Fruit fly (Drosophila melanogaster): ENCODE data around the gene Syx7.

Gene Syx7

DNA sequence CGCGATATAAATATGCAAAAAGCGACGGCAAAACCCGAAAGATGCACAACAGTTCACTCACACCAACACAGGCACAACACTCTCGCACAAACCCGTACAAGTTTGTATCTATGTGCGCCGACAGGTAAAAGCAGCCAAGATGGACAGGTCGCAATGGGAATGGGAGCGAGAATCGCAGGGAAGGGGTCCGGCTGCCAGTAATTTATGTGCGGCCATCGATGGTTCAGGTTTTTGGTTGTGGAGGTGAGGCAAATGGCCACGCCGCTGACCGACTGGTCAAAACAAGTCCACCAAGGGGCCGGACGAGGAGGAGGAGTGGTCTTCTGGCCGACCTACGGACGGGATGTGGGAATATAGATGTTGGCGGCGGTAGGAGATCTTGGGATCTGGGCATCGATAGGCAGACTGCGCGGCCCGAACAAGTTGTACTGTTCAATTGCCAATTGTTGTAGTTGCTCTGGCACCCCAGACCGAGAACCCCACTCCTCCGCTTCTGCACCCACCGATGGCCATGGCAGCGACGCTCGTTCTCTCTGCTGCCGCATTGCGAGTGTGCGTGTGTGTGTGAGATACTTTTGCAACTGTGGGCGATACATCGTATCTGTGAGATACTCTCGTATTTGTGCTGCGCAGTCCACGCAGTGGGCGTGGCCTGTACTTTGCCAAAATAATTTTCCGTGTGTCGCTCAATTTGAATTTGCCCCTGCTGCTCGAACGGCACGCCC, 14.7 kb downstream of the Syx7 start:
- no peak; the same call in 1 of the 2 replicates for TF ChIP-seq CG15336 (GFP tag; IDR thresholded peaks at IDR 0.05)
- peak; percentile 9 for TF ChIP-seq dsx (GFP tag; optimal IDR thresholded peaks at IDR 0.05; ENCODE audit: poor library complexity, severe bottlenecking)
- TF ChIP-seq CG1621 (tag; optimal IDR thresholded peaks at IDR 0.05): peak; percentile 14

DNA sequence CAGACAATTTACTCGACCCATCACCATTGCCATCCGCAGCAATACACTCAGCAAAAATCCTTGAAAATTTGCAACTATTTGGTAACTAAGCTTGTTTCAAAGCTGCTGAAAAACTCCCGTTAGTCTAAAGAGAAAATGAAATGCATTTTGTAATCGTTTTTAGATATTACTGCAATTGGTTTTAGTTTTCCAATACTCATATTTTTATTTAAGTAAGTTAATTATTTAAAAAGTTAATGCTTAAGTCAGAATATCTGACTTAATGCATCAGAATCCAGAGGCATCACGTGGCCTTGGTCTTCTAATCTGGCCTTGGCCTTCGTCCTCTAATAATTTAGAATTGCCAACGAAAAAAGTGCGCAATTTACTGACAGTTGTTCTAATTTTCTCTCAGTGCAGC, 17.2 kb downstream of the Syx7 start:
- TF ChIP-seq Blimp-1 (GFP tag; optimal IDR thresholded peaks at IDR 0.05) (no peak), dac (GFP tag; optimal IDR thresholded peaks at IDR 0.05) (no peak), salr (GFP tag; optimal IDR thresholded peaks at IDR 0.05) (no peak), CG11902 (GFP tag; optimal IDR thresholded peaks at IDR 0.05) (no peak), Eip78C (GFP tag) (peak; percentile 0), CG8119 (GFP tag; IDR thresholded peaks at IDR 0.05) (no peak), dsx (GFP tag; optimal IDR thresholded peaks at IDR 0.05; ENCODE audit: poor library complexity, severe bottlenecking) (no peak), CG32006 (GFP tag; optimal IDR thresholded peaks at IDR 0.05) (peak; percentile 4), Hr38 (GFP tag; optimal IDR thresholded peaks at IDR 0.05) (no peak), Eip93F (GFP tag; optimal IDR thresholded peaks at IDR 0.05) (no peak), Sox15 (GFP tag; optimal IDR thresholded peaks at IDR 0.05) (no peak), Ets21C (GFP tag; optimal IDR thresholded peaks at IDR 0.05) (no peak), Gug (GFP tag; IDR thresholded peaks at IDR 0.05) (no peak), Hr4 (GFP tag; optimal IDR thresholded peaks at IDR 0.05) (no peak), fd85E (GFP tag; optimal IDR thresholded peaks at IDR 0.05) (no peak), CG15336 (GFP tag; IDR thresholded peaks at IDR 0.05) (no peak), Hr39 (GFP tag; optimal IDR thresholded peaks at IDR 0.05) (no peak)

DNA sequence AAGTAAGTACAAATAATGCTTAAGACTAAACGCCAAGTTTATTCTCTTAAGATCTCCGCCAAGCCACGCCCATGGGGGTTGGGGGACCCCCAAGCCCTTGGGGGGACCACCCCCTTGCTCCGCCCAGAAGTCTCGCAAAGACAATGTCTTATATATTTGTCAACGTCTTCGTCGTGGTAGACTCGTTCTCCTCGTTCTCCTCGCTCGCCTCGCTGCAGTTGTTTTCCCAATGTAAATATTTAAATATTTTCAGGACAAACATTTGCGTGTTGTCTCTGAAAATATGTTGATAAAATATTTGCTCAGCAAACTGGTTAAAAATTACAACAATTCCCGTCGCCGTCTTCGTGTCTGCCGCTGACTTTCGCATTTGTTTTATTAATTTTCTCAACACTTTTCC, 18.6 kb downstream of the Syx7 start:
- TF ChIP-seq CG6792 (GFP tag; optimal IDR thresholded peaks at IDR 0.05): no peak
- no peak for TF ChIP-seq Sox15 (GFP tag; optimal IDR thresholded peaks at IDR 0.05)
- peak; percentile 25 for TF ChIP-seq topi (GFP tag; optimal IDR thresholded peaks at IDR 0.05)
- TF ChIP-seq CG3919 (GFP tag; optimal IDR thresholded peaks at IDR 0.05): peak; percentile 50
- TF ChIP-seq ss (GFP tag; optimal IDR thresholded peaks at IDR 0.05): no peak
- peak; percentile 7 for TF ChIP-seq CG34406 (GFP tag; optimal IDR thresholded peaks at IDR 0.05)
- TF ChIP-seq Met (GFP tag; optimal IDR thresholded peaks at IDR 0.05): peak; percentile 29
- TF ChIP-seq CG9139 (GFP tag; optimal IDR thresholded peaks at IDR 0.05): no peak
- TF ChIP-seq Ets96B (tag; optimal IDR thresholded peaks at IDR 0.05): no peak
- no peak for TF ChIP-seq OdsH (GFP tag; optimal IDR thresholded peaks at IDR 0.05)
- TF ChIP-seq CG3032 (tag; optimal IDR thresholded peaks at IDR 0.05): no peak
- TF ChIP-seq CG10669 (GFP tag; optimal IDR thresholded peaks at IDR 0.05): peak; percentile 0
- peak; percentile 58 for TF ChIP-seq svp (GFP tag)
- TF ChIP-seq Lpt (GFP tag; optimal IDR thresholded peaks at IDR 0.05): no peak
- no peak for TF ChIP-seq CG10631 (GFP tag; optimal IDR thresholded peaks at IDR 0.05)
- TF ChIP-seq CG8632 (GFP tag; optimal IDR thresholded peaks at IDR 0.05): peak; percentile 20
- peak; percentile 71 for TF ChIP-seq fkh (GFP tag; optimal IDR thresholded peaks at IDR 0.05)

DNA sequence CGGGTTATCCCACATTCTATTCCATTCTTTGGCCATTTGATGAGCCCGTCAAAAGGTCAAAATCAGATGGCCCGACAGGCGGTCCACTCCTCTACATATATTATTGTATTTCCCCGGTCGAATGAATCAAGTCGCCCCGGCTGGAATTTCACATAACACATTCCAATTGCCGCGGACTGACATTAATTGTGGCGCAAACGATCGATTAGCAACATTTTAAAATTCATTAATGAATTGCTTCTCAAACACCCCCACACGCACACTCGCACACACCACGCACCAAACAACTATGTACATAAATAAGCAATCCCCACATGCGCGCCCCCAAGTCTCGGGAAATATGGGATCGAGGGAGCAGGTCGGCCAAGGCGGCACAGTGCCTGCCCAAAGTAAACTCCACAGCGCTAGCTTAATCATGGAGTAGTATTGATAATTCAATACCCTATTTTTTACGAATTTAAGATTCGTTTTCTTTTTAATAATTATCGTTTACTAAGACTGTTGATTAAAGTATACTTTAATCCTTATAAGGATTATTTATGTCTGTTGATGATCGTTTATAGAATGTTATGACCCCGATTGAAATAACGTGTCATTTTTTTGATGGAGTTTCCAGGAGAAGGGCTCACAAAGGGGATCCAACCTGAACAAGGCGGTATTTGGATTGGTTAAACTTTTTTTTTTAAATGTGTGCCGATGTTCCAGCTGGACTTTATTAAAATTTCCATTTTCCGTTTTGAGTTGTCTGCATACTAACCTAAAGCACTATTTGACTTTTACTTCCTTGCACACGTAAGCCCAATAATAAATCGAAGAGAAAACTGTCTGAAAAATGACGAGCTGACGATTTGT, 19.9 kb downstream of the Syx7 start:
- TF ChIP-seq net (GFP tag; optimal IDR thresholded peaks at IDR 0.05): no peak
- TF ChIP-seq pdm3 (GFP tag; optimal IDR thresholded peaks at IDR 0.05): no peak
- TF ChIP-seq fd59A (GFP tag; optimal IDR thresholded peaks at IDR 0.05): no peak
- TF ChIP-seq spab (GFP tag; optimal IDR thresholded peaks at IDR 0.05): no peak
- TF ChIP-seq CG6854 (GFP tag; optimal IDR thresholded peaks at IDR 0.05): no peak
- no peak for TF ChIP-seq Eip75B (GFP tag; optimal IDR thresholded peaks at IDR 0.05)
- TF ChIP-seq CG8319 (GFP tag; optimal IDR thresholded peaks at IDR 0.05): no peak
- TF ChIP-seq ss (GFP tag; optimal IDR thresholded peaks at IDR 0.05): no peak
- no peak for TF ChIP-seq Hr38 (GFP tag; optimal IDR thresholded peaks at IDR 0.05)
- TF ChIP-seq OdsH (GFP tag; optimal IDR thresholded peaks at IDR 0.05): no peak
- TF ChIP-seq acj6 (GFP tag; optimal IDR thresholded peaks at IDR 0.05): no peak
- TF ChIP-seq vri (GFP tag; optimal IDR thresholded peaks at IDR 0.05): no peak
- no peak for TF ChIP-seq CG15336 (GFP tag; IDR thresholded peaks at IDR 0.05)
- no peak for TF ChIP-seq CG11902 (GFP tag; optimal IDR thresholded peaks at IDR 0.05)
- no peak for TF ChIP-seq Sox15 (GFP tag; optimal IDR thresholded peaks at IDR 0.05)
- TF ChIP-seq Lpt (GFP tag; optimal IDR thresholded peaks at IDR 0.05): no peak

All from whole organism, prepupa.